Worm (Caenorhabditis elegans): ENCODE measurements around the gene sre-26.

DNA sequence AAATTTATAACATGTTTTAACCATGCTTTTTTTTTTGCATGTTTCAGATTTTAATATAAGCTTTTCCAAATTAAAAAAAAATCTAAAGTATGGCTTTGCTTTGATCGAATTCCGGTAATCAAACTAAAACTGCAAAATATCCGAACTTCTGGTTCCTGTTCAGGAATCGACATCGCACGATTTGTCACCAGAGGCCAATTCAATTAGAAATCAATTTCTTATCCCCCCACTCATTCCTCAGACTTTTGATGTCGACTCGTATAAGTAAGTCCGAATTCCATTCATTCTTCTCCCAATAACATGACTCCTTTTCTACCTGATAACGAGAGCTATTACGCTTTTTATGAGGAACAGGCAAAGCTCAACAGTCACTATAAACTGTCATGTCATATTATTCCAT, 27.9 kb upstream of the sre-26 start, which contains the start of gene srh-27:
- TF ChIP-seq nhr-76 (tag; optimal IDR thresholded peaks at IDR 0.05) (no peak), ztf-11 (tag; optimal IDR thresholded peaks at IDR 0.05) (no peak), snpc-4 (tag; optimal IDR thresholded peaks at IDR 0.05) (no peak), ces-1 (GFP tag; optimal IDR thresholded peaks at IDR 0.05) (no peak), elt-3 (tag; optimal IDR thresholded peaks at IDR 0.05) (no peak), mls-2 (tag; optimal IDR thresholded peaks at IDR 0.05) (no peak), ceh-39 (tag; optimal IDR thresholded peaks at IDR 0.05) (no peak), mab-5 (tag; optimal IDR thresholded peaks at IDR 0.05) (no peak), tbx-8 (GFP tag; optimal IDR thresholded peaks at IDR 0.05) (no peak), flh-1 (GFP tag; optimal IDR thresholded peaks at IDR 0.05) (no peak), bed-3 (GFP tag; optimal IDR thresholded peaks at IDR 0.05) (no peak), lin-13 (tag; optimal IDR thresholded peaks at IDR 0.05) (no peak)
